Fruit fly (Drosophila melanogaster) whole organism, wandering third instar larva: ENCODE measurements around the gene CG1545.

Experiments used
- Abd-B ChIP-seq: fragments of >200 bp; optimal IDR thresholded peaks from 2 replicates; lab custom pipeline; 2017; ENCODE audit warnings: missing biosample characterization, missing genetic modification characterization
- N ChIP-seq: fragments of >200 bp; optimal IDR thresholded peaks from 2 replicates; lab custom pipeline; 2018; ENCODE audit warnings: missing biosample characterization, missing external identifiers, missing genetic modification characterization
- OdsH ChIP-seq: fragments of 200-800 bp; sonication (Bioruptor generic); optimal IDR thresholded peaks from 2 replicates; lab custom pipeline; 2016; ENCODE audit warnings: missing biosample characterization, mild to moderate bottlenecking, missing genetic modification characterization
- pan ChIP-seq: fragments of >200 bp; optimal IDR thresholded peaks from 2 replicates; lab custom pipeline; 2017
- woc ChIP-seq: sonication (Bioruptor generic); optimal IDR thresholded peaks from 2 replicates; lab custom pipeline; 2016; ENCODE audit warnings: missing biosample characterization, mild to moderate bottlenecking, missing genetic modification characterization

- TF ChIP-seq Abd-B (GFP tag; lab: Kevin White, UChicago) = no peak
- no peak for TF ChIP-seq pan (lab: Kevin White, UChicago)
- TF ChIP-seq woc = no peak
- TF ChIP-seq N (GFP tag; lab: Kevin White, UChicago) = no peak
- no peak for TF ChIP-seq OdsH (GFP tag; lab: Kevin White, UChicago)
Observed at dm6 chrX:11053456-11053855, 6.0 kb downstream of the CG1545 start, which contains the start of gene CG1552.
